Worm (Caenorhabditis elegans) whole organism, L4/young adult: ENCODE results near the gene T26C5.5.

Experiments used
- W03F9.2 ChIP-seq: fragments of 150-350 bp; optimal IDR thresholded peaks from 2 replicates; lab custom pipeline; 2014; ENCODE audit warnings: missing biosample characterization, missing genetic modification characterization
- dao-5 ChIP-seq: sonication (generic microtip); optimal IDR thresholded peaks from 2 replicates; lab custom pipeline; 2016; ENCODE audit warnings: missing genotype, missing genetic modification characterization, moderate library complexity, missing compliant biosample characterization

DNA sequence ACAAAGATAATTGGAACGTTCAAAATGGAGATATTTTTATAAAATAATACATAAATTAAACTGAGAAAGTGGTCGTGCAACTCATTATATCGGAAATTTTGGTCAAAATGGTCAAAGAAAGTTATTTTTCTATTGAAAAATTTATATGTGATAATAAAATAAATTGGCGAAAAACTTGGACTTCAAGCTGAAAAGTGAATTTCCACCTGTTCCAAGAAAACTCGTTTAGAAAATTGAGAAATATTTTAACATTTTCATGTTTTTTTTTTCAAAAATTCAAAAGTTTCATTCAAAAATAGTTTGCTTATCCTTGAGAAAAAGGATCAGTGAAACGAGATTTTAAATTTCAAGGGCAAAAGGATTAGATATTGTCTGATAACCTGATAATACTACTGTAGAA is 32.5 kb upstream of the T26C5.5 start:
- no peak for TF ChIP-seq dao-5 (tag; lab: Kevin White, UChicago)
- no peak for TF ChIP-seq W03F9.2
